Fruit fly (Drosophila melanogaster): ENCODE data around the gene CG14937.

CG14937 gene

DNA sequence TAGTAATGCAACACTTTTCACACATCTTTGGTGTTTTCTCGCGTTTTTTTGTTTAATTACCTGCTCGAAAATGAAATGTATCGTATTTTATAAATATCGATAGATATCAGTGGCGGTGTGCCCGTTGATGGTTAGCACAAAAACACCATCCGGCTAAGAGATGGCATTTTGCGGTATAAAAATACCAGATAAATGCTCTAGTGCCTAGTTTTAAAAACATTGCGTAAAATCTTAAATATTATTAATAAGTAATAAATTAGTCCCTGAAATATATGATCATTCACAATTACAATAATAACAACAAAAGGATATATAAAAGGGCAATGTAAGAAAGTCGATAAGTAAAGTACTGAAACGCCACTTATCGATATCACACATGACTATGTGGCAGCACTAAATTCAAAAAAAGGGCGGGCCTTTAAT lies 19.8 kb upstream of the CG14937 start, which contains the start of gene CycY (continued):
- TF ChIP-seq gsb-n (tag; optimal IDR thresholded peaks at IDR 0.05) (peak; percentile 38), Taf1 (GFP tag; IDR thresholded peaks at IDR 0.05) (no peak), CG12942 (GFP tag; optimal IDR thresholded peaks at IDR 0.05) (no peak), Chrac-16 (GFP tag; optimal IDR thresholded peaks at IDR 0.05) (no peak), MBD-R2 (GFP tag; IDR thresholded peaks at IDR 0.05) (no peak), Six4 (GFP tag; optimal IDR thresholded peaks at IDR 0.05) (no peak), CG11504 (tag; optimal IDR thresholded peaks at IDR 0.05) (peak; percentile 42), ewg (GFP tag; optimal IDR thresholded peaks at IDR 0.05) (no peak), Hr39 (optimal IDR thresholded peaks at IDR 0.05) (no peak), CG7556 (GFP tag; optimal IDR thresholded peaks at IDR 0.05) (no peak), CG9817 (tag; optimal IDR thresholded peaks at IDR 0.05) (no peak), repo (GFP tag; optimal IDR thresholded peaks at IDR 0.05) (no peak), CG14441 (GFP tag; IDR thresholded peaks at IDR 0.05) (no peak), cg (GFP tag; optimal IDR thresholded peaks at IDR 0.05) (no peak), Hey (tag; optimal IDR thresholded peaks at IDR 0.05) (no peak), CG1602 (GFP tag; optimal IDR thresholded peaks at IDR 0.05) (peak; percentile 4), CG7745 (tag; optimal IDR thresholded peaks at IDR 0.05) (no peak), gro (GFP tag; optimal IDR thresholded peaks at IDR 0.05) (no peak), danr (GFP tag; IDR thresholded peaks at IDR 0.05) (no peak), jing (GFP tag; optimal IDR thresholded peaks at IDR 0.05) (no peak), CG1792 (GFP tag; optimal IDR thresholded peaks at IDR 0.05) (no peak), CG4328 (GFP tag; optimal IDR thresholded peaks at IDR 0.05) (no peak), her (GFP tag; optimal IDR thresholded peaks at IDR 0.05) (no peak), CG15696 (tag; optimal IDR thresholded peaks at IDR 0.05) (peak; percentile 15), CG10321 (GFP tag; IDR thresholded peaks at IDR 0.05) (no peak), CG10366 (GFP tag; IDR thresholded peaks at IDR 0.05) (no peak), CG17359 (tag; optimal IDR thresholded peaks at IDR 0.05) (peak; percentile 2), CG2889 (GFP tag; IDR thresholded peaks at IDR 0.05) (no peak), CG1603 (tag; optimal IDR thresholded peaks at IDR 0.05) (peak; percentile 29), CG16815 (GFP tag; optimal IDR thresholded peaks at IDR 0.05) (no peak), ap (GFP tag; IDR thresholded peaks at IDR 0.05) (no peak), pros (GFP tag; optimal IDR thresholded peaks at IDR 0.05) (no peak), sens-2 (GFP tag; IDR thresholded peaks at IDR 0.05) (no peak), otp (GFP tag; IDR thresholded peaks at IDR 0.05) (no peak), CG11093 (GFP tag; IDR thresholded peaks at IDR 0.05) (no peak), mld (GFP tag; IDR thresholded peaks at IDR 0.05; ENCODE audit: partially characterized antibody) (no peak), B-H1 (GFP tag; IDR thresholded peaks at IDR 0.05) (no peak), emc (GFP tag; optimal IDR thresholded peaks at IDR 0.05) (no peak), bsh (GFP tag; optimal IDR thresholded peaks at IDR 0.05) (peak in 1 of 2 experiments; percentile 14), rib (GFP tag; IDR thresholded peaks at IDR 0.05) (no peak), Usf (GFP tag; optimal IDR thresholded peaks at IDR 0.05) (no peak), CG14667 (GFP tag; IDR thresholded peaks at IDR 0.05) (no peak), CG4707 (GFP tag; optimal IDR thresholded peaks at IDR 0.05) (no peak), CG3847 (GFP tag; IDR thresholded peaks at IDR 0.05) (no peak), jumu (GFP tag; optimal IDR thresholded peaks at IDR 0.05) (no peak), caup (GFP tag; optimal IDR thresholded peaks at IDR 0.05; ENCODE audit: severe bottlenecking) (no peak), run (tag; optimal IDR thresholded peaks at IDR 0.05) (no peak), klu (GFP tag; IDR thresholded peaks at IDR 0.05) (no peak), dpn (GFP tag; optimal IDR thresholded peaks at IDR 0.05) (peak in 1 of 2 experiments; percentile 10), fd3F (GFP tag; optimal IDR thresholded peaks at IDR 0.05) (no peak), trem (tag; optimal IDR thresholded peaks at IDR 0.05) (peak; percentile 69), CG10267 (tag; optimal IDR thresholded peaks at IDR 0.05) (peak; percentile 73)
